Fruit fly (Drosophila melanogaster): Measurements from ENCODE around the gene cni.
A peak's percentile ranks its signal among the peaks of the same experiment; 100 is the strongest.

cni gene

DNA sequence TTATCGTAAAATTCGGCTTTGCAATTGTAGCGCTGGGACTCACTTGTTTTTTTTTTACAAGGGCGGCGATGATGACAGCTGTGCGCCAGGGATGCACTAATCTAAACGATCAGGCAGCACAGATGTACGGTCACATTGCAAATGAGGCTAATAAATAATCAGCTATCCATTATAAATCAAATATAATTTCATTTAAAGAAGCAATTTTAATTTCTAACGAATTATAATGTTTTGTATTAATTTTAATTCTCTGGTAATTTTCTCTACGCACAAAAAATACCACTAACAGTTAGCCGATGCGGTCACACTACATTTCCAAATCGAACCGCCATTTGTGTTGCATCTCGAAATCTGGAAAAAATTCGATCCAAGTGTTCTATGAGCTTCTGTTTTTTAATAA is at the start of gene cni, which contains the start of gene fzy:
Gene cni (minus strand): TSS at position 79 of the 400 bp plus-strand sequence.
Gene fzy (plus strand): TSS at position 309 of the 400 bp plus-strand sequence.
- TF ChIP-seq insv (optimal IDR thresholded peaks at IDR 0.05) (no peak), Sin3A (optimal IDR thresholded peaks at IDR 0.05) (no peak), psq (optimal IDR thresholded peaks at IDR 0.05) (no peak), ttk (optimal IDR thresholded peaks at IDR 0.05) (no peak), h (optimal IDR thresholded peaks at IDR 0.05) (no peak), Myc (optimal IDR thresholded peaks at IDR 0.05) (no peak)

dm6 chr2L:16357865-16358264 is 47.3 kb upstream of the cni start:
- TF ChIP-seq h (optimal IDR thresholded peaks at IDR 0.05) (no peak), Myc (optimal IDR thresholded peaks at IDR 0.05) (no peak), psq (optimal IDR thresholded peaks at IDR 0.05) (no peak), insv (optimal IDR thresholded peaks at IDR 0.05) (no peak), Sin3A (optimal IDR thresholded peaks at IDR 0.05) (no peak), ttk (optimal IDR thresholded peaks at IDR 0.05) (no peak)

DNA sequence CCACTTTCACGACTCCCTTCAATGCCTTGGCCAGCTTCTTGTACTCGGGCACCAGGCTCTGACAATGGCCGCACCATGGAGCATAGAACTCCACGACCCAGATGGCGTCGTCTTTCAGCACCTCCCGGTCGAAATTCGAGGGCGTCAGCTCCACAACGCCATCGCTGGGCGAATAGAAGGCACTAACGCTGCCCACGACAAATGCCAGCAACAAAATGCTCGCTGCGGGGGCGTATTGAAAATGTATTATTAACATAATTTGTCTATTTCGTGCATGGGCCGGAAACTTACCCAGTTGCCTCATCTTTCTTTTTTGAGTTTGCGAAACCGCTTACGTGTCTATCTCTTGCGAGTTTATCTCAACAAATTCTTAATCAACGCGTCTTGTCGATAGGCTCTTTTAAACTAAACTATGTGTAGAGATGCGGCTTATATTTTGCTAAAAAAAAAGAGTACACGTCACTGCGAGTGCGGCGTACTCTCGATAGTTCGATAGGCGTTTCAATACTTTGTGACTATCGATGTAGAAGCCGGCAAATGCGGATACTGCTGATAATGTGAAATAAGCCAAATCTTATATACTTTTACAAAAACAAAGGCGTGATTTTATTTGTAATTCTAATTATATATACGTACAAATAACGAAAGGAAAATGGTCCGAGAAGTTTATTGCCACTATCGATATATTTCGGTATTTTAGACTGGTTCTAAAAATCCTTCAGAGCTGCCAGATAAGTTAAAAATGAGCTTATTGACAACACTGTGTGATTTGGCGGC is 45.9 kb upstream of the cni start, which contains the start of gene CaBP1:
Gene CaBP1 (minus strand): TSS at position 487 of the 777 bp plus-strand sequence.
- TF ChIP-seq h (optimal IDR thresholded peaks at IDR 0.05) (no peak), insv (optimal IDR thresholded peaks at IDR 0.05) (no peak), Myc (optimal IDR thresholded peaks at IDR 0.05) (no peak), psq (optimal IDR thresholded peaks at IDR 0.05) (no peak), Sin3A (optimal IDR thresholded peaks at IDR 0.05) (no peak)

- TF ChIP-seq insv (optimal IDR thresholded peaks at IDR 0.05) = no peak
- no peak for TF ChIP-seq Myc (optimal IDR thresholded peaks at IDR 0.05)
- no peak for TF ChIP-seq Sin3A (optimal IDR thresholded peaks at IDR 0.05)
- no peak for TF ChIP-seq ttk (optimal IDR thresholded peaks at IDR 0.05)
- TF ChIP-seq h (optimal IDR thresholded peaks at IDR 0.05) = no peak
- no peak for TF ChIP-seq psq (optimal IDR thresholded peaks at IDR 0.05)
Observed at dm6 chr2L:16353765-16354164, 43.2 kb upstream of the cni start.

- TF ChIP-seq psq (optimal IDR thresholded peaks at IDR 0.05) (no peak), ttk (optimal IDR thresholded peaks at IDR 0.05) (no peak), Myc (optimal IDR thresholded peaks at IDR 0.05) (no peak), Sin3A (optimal IDR thresholded peaks at IDR 0.05) (no peak), h (optimal IDR thresholded peaks at IDR 0.05) (no peak), insv (optimal IDR thresholded peaks at IDR 0.05) (no peak)
Observed at dm6 chr2L:16352585-16353580, 42.4 kb upstream of the cni start, which contains the start of the genes Hyls1, chif and CG4455. TSS of gene Hyls1 (minus strand) at chr2L:16352628. TSS of gene chif (minus strand) at chr2L:16352628. TSS of gene CG4455 (plus strand) at chr2L:16352934.

DNA sequence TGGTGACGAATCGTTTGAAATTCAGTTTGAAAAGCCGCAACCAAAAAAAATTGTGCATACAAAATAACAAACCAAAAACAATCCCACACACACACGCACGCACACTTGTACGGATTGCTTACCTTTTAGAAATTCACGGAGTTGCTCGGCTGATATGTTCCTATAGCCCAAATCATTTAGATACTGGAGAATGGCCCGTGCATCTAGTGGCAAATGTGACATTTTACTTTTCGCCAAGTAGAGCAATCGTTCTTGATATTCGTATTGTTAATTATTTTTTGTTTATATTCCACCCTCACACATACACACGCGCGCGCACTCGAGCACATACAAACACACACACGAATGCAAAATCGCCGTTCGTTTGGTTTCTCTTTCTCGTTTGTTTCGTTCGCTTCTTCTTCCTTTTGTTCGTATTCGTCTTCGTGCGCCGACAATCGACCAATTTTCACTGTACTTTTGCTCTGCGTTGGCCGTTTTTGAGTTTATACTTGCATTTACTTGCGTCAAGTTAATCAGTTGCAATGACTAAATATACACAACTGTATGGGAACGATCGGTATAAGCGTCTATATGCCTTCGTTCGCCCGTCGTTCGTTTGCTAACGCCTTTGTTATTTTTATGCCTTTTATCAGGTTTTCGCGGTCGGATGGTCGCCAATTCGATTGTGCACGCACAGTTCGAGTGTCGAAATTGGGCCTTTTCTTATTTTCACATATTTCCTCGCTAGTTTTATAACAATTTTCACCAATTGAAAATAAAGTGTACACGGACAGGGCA is 41.5 kb upstream of the cni start:
- TF ChIP-seq psq (optimal IDR thresholded peaks at IDR 0.05) (peak; percentile 87), Myc (optimal IDR thresholded peaks at IDR 0.05) (no peak), insv (optimal IDR thresholded peaks at IDR 0.05) (no peak)

- TF ChIP-seq psq (optimal IDR thresholded peaks at IDR 0.05) = peak; percentile 99
- TF ChIP-seq Myc (optimal IDR thresholded peaks at IDR 0.05) = no peak
Observed at dm6 chr2L:16350742-16351568, 40.4 kb upstream of the cni start.

dm6 chr2L:16350160-16350633 is 39.7 kb upstream of the cni start:
- TF ChIP-seq insv (optimal IDR thresholded peaks at IDR 0.05) = no peak
- peak; percentile 25 for TF ChIP-seq psq (optimal IDR thresholded peaks at IDR 0.05)

dm6 chr2L:16342224-16342623 is 31.7 kb upstream of the cni start, which contains the start of gene CG44405:
TSS of gene CG44405 (minus strand) at chr2L:16342324.
- TF ChIP-seq insv (optimal IDR thresholded peaks at IDR 0.05) (no peak), ttk (optimal IDR thresholded peaks at IDR 0.05) (no peak), psq (optimal IDR thresholded peaks at IDR 0.05) (no peak)

- TF ChIP-seq h (optimal IDR thresholded peaks at IDR 0.05) (no peak), Myc (optimal IDR thresholded peaks at IDR 0.05) (no peak), psq (optimal IDR thresholded peaks at IDR 0.05) (no peak), ttk (optimal IDR thresholded peaks at IDR 0.05) (no peak), insv (optimal IDR thresholded peaks at IDR 0.05) (no peak), Sin3A (optimal IDR thresholded peaks at IDR 0.05) (no peak)
Observed at dm6 chr2L:16340268-16340667, 29.7 kb upstream of the cni start, which contains the start of gene CG42266. TSS of gene CG42266 (minus strand) at chr2L:16340368.

dm6 chr2L:16337785-16338184 is 27.3 kb upstream of the cni start, which contains the start of gene CG31817:
TSS of gene CG31817 (minus strand) at chr2L:16337885.
- no peak for TF ChIP-seq Myc (optimal IDR thresholded peaks at IDR 0.05)
- no peak for TF ChIP-seq insv (optimal IDR thresholded peaks at IDR 0.05)
- no peak for TF ChIP-seq psq (optimal IDR thresholded peaks at IDR 0.05)
- no peak for TF ChIP-seq ttk (optimal IDR thresholded peaks at IDR 0.05)
- no peak for TF ChIP-seq h (optimal IDR thresholded peaks at IDR 0.05)
- no peak for TF ChIP-seq Sin3A (optimal IDR thresholded peaks at IDR 0.05)

Measured in Kc167 (cell line).